Fruit fly (Drosophila melanogaster) whole organism, prepupa: ENCODE data around the gene CG31176.

Experiments
- CG32006 ChIP-seq: fragments of 200-800 bp; sonication (Bioruptor generic); optimal IDR thresholded peaks from 3 replicates; lab custom pipeline; 2017; ENCODE audit warnings: missing biosample characterization, mild to moderate bottlenecking, missing genetic modification characterization
- Eip78C ChIP-seq: fragments of 200-800 bp; sonication (Bioruptor generic); peaks from one replicate; lab custom pipeline; 2016; ENCODE audit warnings: missing biosample characterization, missing genetic modification characterization
- OdsH ChIP-seq: fragments of 200-800 bp; sonication (Bioruptor generic); optimal IDR thresholded peaks from 3 replicates; lab custom pipeline; 2016; ENCODE audit warnings: missing biosample characterization, missing genetic modification characterization
- svp ChIP-seq: fragments of 200-800 bp; sonication (Bioruptor generic); peaks from one replicate; lab custom pipeline; 2016; ENCODE audit warnings: missing biosample characterization, missing genetic modification characterization

Gene CG31176

dm6 chr3R:21624352-21624954, 95.0 kb downstream of the CG31176 start:
- TF ChIP-seq svp (GFP tag; lab: Kevin White, UChicago) (peak; percentile 18), CG32006 (GFP tag; lab: Kevin White, UChicago) (no peak), Eip78C (GFP tag; lab: Kevin White, UChicago) (peak; percentile 12), OdsH (GFP tag; lab: Kevin White, UChicago) (no peak)
